Worm (Caenorhabditis elegans) whole organism, L3 larva: ENCODE measurements around the gene dpf-4.

Source experiments
- ZK546.5 ChIP-seq: sonication (generic microtip); optimal IDR thresholded peaks from 2 replicates; lab custom pipeline; 2017; ENCODE audit warnings: missing biosample characterization, missing genetic modification characterization
- aly-2 ChIP-seq: fragments of 150-350 bp; optimal IDR thresholded peaks from 2 replicates; lab custom pipeline; 2014; ENCODE audit warnings: missing biosample characterization, missing genetic modification characterization
- ama-1 ChIP-seq: fragments of 150-350 bp; optimal IDR thresholded peaks from 2 replicates; lab custom pipeline; 2018
- ceh-16 ChIP-seq: sonication (generic microtip); optimal IDR thresholded peaks from 2 replicates; lab custom pipeline; 2017; ENCODE audit warnings: missing biosample characterization, missing genetic modification characterization
- ceh-28 ChIP-seq: fragments of 150-350 bp; optimal IDR thresholded peaks from 2 replicates; lab custom pipeline; 2014; ENCODE audit warnings: missing biosample characterization, missing genetic modification reagents, missing genetic modification characterization
- ceh-82 ChIP-seq: fragments of 150-350 bp; optimal IDR thresholded peaks from 2 replicates; lab custom pipeline; 2014; ENCODE audit warnings: missing biosample characterization, missing genetic modification characterization
- ceh-9 ChIP-seq: sonication (generic microtip); optimal IDR thresholded peaks from 2 replicates; lab custom pipeline; 2018; ENCODE audit warnings: missing biosample characterization, missing genetic modification characterization
- daf-12 ChIP-seq: fragments of 150-350 bp; optimal IDR thresholded peaks from 2 replicates; lab custom pipeline; 2014; ENCODE audit warnings: missing biosample characterization, missing genetic modification reagents, missing genetic modification characterization
- egl-27 ChIP-seq: sonication (generic microtip); optimal IDR thresholded peaks from 4 replicates; lab custom pipeline; 2017; ENCODE audit warnings: missing biosample characterization, missing genetic modification reagents, missing genetic modification characterization
- egl-5 ChIP-seq: fragments of 150-350 bp; optimal IDR thresholded peaks from 2 replicates; lab custom pipeline; 2017; ENCODE audit warnings: missing biosample characterization, missing genetic modification reagents, missing genetic modification characterization, inconsistent platforms
- elt-2 ChIP-seq: sonication (generic microtip); optimal IDR thresholded peaks from 2 replicates; lab custom pipeline; 2016; ENCODE audit warnings: missing genetic modification reagents, mild to moderate bottlenecking, missing genetic modification characterization, missing compliant biosample characterization
- elt-3 ChIP-seq, 3 experiments: fragments of 150-350 bp in 1 of 3; sonication (generic microtip) in 2 of 3; optimal IDR thresholded peaks; 2 replicates in 2 of 3; 4 replicates in 1 of 3; lab custom pipeline; 2014 to 2017; ENCODE audit warnings: missing biosample characterization in 3 of 3, missing genetic modification characterization in 3 of 3
- eor-1 ChIP-seq, 2 experiments: fragments of 150-350 bp; optimal IDR thresholded peaks; 2 replicates each; lab custom pipeline; 2014 to 2018; ENCODE audit warnings: missing biosample characterization in 2 of 2, missing genetic modification characterization in 2 of 2
- fkh-10 ChIP-seq: sonication (generic microtip); optimal IDR thresholded peaks from 2 replicates; lab custom pipeline; 2017; ENCODE audit warnings: missing biosample characterization, missing genetic modification reagents, missing genetic modification characterization
- fkh-2 ChIP-seq: fragments of 150-350 bp; optimal IDR thresholded peaks from 2 replicates; lab custom pipeline; 2014; ENCODE audit warnings: missing biosample characterization, missing genetic modification reagents, missing genetic modification characterization
- fos-1 ChIP-seq: fragments of 150-350 bp; optimal IDR thresholded peaks from 2 replicates; lab custom pipeline; 2014; ENCODE audit warnings: missing biosample characterization, missing genetic modification characterization
- hmg-11 ChIP-seq: sonication (generic microtip); optimal IDR thresholded peaks from 2 replicates; lab custom pipeline; 2016; ENCODE audit warnings: missing genetic modification characterization, missing compliant biosample characterization
- lin-15B ChIP-seq: fragments of 150-350 bp; optimal IDR thresholded peaks from 2 replicates; lab custom pipeline; 2014; ENCODE audit warnings: missing biosample characterization, missing genetic modification characterization
- lin-39 ChIP-seq: fragments of 150-350 bp; optimal IDR thresholded peaks from 2 replicates; lab custom pipeline; 2018; ENCODE audit warnings: missing biosample characterization, missing genetic modification reagents, missing genetic modification characterization
- lsy-12 ChIP-seq: sonication (generic microtip); optimal IDR thresholded peaks from 2 replicates; lab custom pipeline; 2016; ENCODE audit warnings: mild to moderate bottlenecking, missing genetic modification characterization, missing compliant biosample characterization
- mml-1 ChIP-seq: fragments of 150-350 bp; sonication (generic microtip); optimal IDR thresholded peaks from 3 replicates; lab custom pipeline; 2014; ENCODE audit warnings: missing biosample characterization, missing genetic modification characterization
- nfya-1 ChIP-seq: sonication (generic microtip); optimal IDR thresholded peaks from 2 replicates; lab custom pipeline; 2017; ENCODE audit warnings: missing genetic modification characterization, mild to moderate bottlenecking, missing compliant biosample characterization, antibody characterized with exemption, moderate library complexity; ENCODE audit not compliant: insufficient read depth
- nhr-11 ChIP-seq: fragments of 150-350 bp; optimal IDR thresholded peaks from 2 replicates; lab custom pipeline; 2014; ENCODE audit warnings: missing biosample characterization, missing genetic modification characterization
- nhr-12 ChIP-seq: fragments of 150-350 bp; optimal IDR thresholded peaks from 2 replicates; lab custom pipeline; 2014; ENCODE audit warnings: missing biosample characterization, missing genetic modification characterization
- nhr-23 ChIP-seq: fragments of 150-350 bp; optimal IDR thresholded peaks from 2 replicates; lab custom pipeline; 2014; ENCODE audit warnings: missing biosample characterization, missing genetic modification reagents, missing genetic modification characterization
- nhr-237 ChIP-seq: fragments of 150-350 bp; optimal IDR thresholded peaks from 2 replicates; lab custom pipeline; 2014; ENCODE audit warnings: missing biosample characterization, missing genetic modification characterization
- nhr-25 ChIP-seq: sonication (generic microtip); optimal IDR thresholded peaks from 2 replicates; lab custom pipeline; 2017; ENCODE audit warnings: missing biosample characterization, missing genetic modification characterization
- nhr-28 ChIP-seq: fragments of 150-350 bp; optimal IDR thresholded peaks from 2 replicates; lab custom pipeline; 2014; ENCODE audit warnings: missing biosample characterization, missing genetic modification characterization
- nhr-43 ChIP-seq: sonication (generic microtip); optimal IDR thresholded peaks from 2 replicates; lab custom pipeline; 2016; ENCODE audit warnings: mild to moderate bottlenecking, missing genetic modification characterization, missing compliant biosample characterization; ENCODE audit not compliant: poor library complexity, severe bottlenecking
- nhr-67 ChIP-seq: fragments of 150-350 bp; optimal IDR thresholded peaks from 2 replicates; lab custom pipeline; 2014; ENCODE audit warnings: missing biosample characterization, missing genetic modification characterization
- nhr-77 ChIP-seq: fragments of 150-350 bp; optimal IDR thresholded peaks from 2 replicates; lab custom pipeline; 2014; ENCODE audit warnings: missing biosample characterization, missing genetic modification characterization
- pha-4 ChIP-seq: fragments of 150-350 bp; optimal IDR thresholded peaks from 2 replicates; lab custom pipeline; 2014; ENCODE audit warnings: missing biosample characterization, missing genetic modification reagents, missing genetic modification characterization
- pqm-1 ChIP-seq: fragments of 150-350 bp; optimal IDR thresholded peaks from 2 replicates; lab custom pipeline; 2017; ENCODE audit warnings: missing biosample characterization, missing genetic modification characterization, inconsistent platforms
- skn-1 ChIP-seq: fragments of 150-350 bp; optimal IDR thresholded peaks from 2 replicates; lab custom pipeline; 2014; ENCODE audit warnings: missing biosample characterization, missing genetic modification characterization
- unc-39 ChIP-seq: sonication (generic microtip); optimal IDR thresholded peaks from 4 replicates; lab custom pipeline; 2017; ENCODE audit warnings: missing biosample characterization, missing genetic modification characterization
- zag-1 ChIP-seq: fragments of 150-350 bp; optimal IDR thresholded peaks from 2 replicates; lab custom pipeline; 2014; ENCODE audit warnings: missing biosample characterization, missing genetic modification characterization
- ztf-11 ChIP-seq: fragments of 150-350 bp; optimal IDR thresholded peaks from 2 replicates; lab custom pipeline; 2014; ENCODE audit warnings: missing biosample characterization, missing genetic modification characterization

dpf-4 gene

ce11 chrIII:5897468-5897867 lies 38.4 kb downstream of the dpf-4 start:
- TF ChIP-seq nhr-12: no peak
- TF ChIP-seq nfya-1 (tag; lab: Kevin White, UChicago): peak; percentile 1

ce11 chrIII:5898631-5899030 lies 39.5 kb downstream of the dpf-4 start:
- TF ChIP-seq fkh-2 (tag; lab: Kevin White, UChicago) (no peak), nhr-11 (tag; lab: Kevin White, UChicago) (no peak), lin-39 (tag; lab: Kevin White, UChicago) (no peak), egl-27 (tag; lab: Kevin White, UChicago) (no peak), lin-15B (tag; lab: Kevin White, UChicago) (no peak), nhr-28 (tag; lab: Kevin White, UChicago) (no peak), zag-1 (tag; lab: Kevin White, UChicago) (no peak), ceh-16 (tag; lab: Kevin White, UChicago) (no peak), nhr-25 (tag; lab: Kevin White, UChicago) (no peak), mml-1 (no peak), eor-1 (tag; optimal IDR thresholded peaks at IDR 0.05; lab: Kevin White, UChicago) (no peak), ZK546.5 (no peak)

DNA sequence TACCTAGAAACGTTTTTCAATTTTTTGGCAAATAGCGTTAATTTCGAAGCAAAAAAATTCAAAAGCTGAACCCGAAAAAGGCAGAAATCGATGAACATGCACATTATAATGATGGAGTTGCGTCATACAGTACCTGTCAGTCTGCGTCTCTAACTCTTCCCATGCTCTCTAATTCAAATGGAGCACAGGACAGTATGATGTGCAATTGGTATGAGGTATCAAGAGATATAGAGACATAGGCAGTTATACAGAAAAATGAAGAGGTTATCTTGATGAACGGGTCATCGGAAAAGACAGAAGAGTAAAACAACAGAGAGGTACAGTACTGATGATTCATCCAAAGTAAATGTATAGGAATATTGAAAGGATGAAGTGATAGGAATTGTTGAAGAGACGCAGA lies 41.6 kb downstream of the dpf-4 start:
- TF ChIP-seq elt-3 (tag; optimal IDR thresholded peaks at IDR 0.05; lab: Kevin White, UChicago) (no peak), hmg-11 (tag; lab: Kevin White, UChicago) (peak; percentile 4), daf-12 (tag; lab: Kevin White, UChicago) (no peak), egl-5 (tag; lab: Kevin White, UChicago) (no peak), aly-2 (tag; lab: Kevin White, UChicago) (no peak), elt-2 (tag; lab: Kevin White, UChicago) (peak; percentile 26), pha-4 (tag; lab: Kevin White, UChicago) (peak; percentile 50), pqm-1 (peak; percentile 23)

DNA sequence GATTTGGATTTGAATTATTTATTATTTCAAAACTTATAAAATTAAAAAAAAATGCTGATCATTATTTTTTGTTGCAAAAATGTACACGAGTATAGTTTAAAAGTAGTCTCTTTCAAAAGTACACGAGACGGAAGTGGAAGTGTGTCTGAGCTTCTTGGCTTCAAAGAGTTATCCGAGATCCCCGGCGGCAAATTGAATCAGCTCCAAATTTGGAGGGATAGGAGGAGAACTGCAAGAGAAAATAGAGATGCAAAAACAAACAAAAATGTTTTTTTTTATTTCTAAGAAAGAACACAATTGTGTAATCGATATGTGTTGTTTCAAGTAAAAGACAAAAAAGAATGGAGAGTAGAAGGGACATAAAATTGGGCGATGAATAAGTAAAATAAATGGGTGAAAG lies 43.5 kb downstream of the dpf-4 start:
- no peak for TF ChIP-seq elt-2 (tag; lab: Kevin White, UChicago)
- no peak for TF ChIP-seq skn-1 (tag; lab: Kevin White, UChicago)
- no peak for TF ChIP-seq ceh-16 (tag; lab: Kevin White, UChicago)
- no peak for TF ChIP-seq nhr-237
- TF ChIP-seq zag-1 (tag; lab: Kevin White, UChicago): no peak
- no peak for TF ChIP-seq fos-1 (tag; lab: Kevin White, UChicago)
- TF ChIP-seq nhr-77: no peak
- TF ChIP-seq, all 47 proteins: peak for 0

DNA sequence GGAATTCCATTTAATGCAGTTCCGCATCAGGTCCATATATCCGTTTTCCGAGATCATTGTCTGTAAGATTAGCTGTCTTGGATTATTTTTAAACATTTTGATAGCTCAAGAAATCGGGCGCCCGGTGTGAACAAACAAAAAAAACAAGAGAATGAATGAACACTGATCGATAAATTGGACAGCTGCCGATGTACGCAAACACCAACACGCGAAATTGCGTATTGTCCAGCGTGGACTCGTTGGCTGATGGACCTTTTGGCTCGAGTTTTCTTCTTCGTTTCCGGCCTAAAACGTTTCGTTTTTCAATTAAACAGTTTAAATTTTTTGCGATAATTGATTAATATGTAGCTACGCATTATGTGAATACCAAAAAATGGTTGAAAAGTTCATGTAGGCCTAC lies 47.0 kb downstream of the dpf-4 start, which contains the start of gene dpff-1:
Gene dpff-1, minus strand, starts transcription at position 288 of the 400 bp plus-strand sequence.
- TF ChIP-seq nhr-77: no peak
- TF ChIP-seq egl-5 (tag; lab: Kevin White, UChicago): no peak
- TF ChIP-seq aly-2 (tag; lab: Kevin White, UChicago): no peak
- no peak for TF ChIP-seq ceh-9 (tag; lab: Kevin White, UChicago)
- no peak for TF ChIP-seq ZK546.5
- TF ChIP-seq nhr-25 (tag; lab: Kevin White, UChicago): no peak
- TF ChIP-seq ztf-11 (tag; lab: Kevin White, UChicago): no peak
- no peak for TF ChIP-seq egl-27 (tag; lab: Kevin White, UChicago)
- TF ChIP-seq nhr-23: peak; percentile 10
- TF ChIP-seq nhr-67 (tag; lab: Kevin White, UChicago): no peak
- no peak for TF ChIP-seq eor-1 (tag; optimal IDR thresholded peaks at IDR 0.05; lab: Kevin White, UChicago)
- TF ChIP-seq pha-4 (tag; lab: Kevin White, UChicago): peak; percentile 13
- TF ChIP-seq elt-2 (tag; lab: Kevin White, UChicago): no peak
- TF ChIP-seq hmg-11 (tag; lab: Kevin White, UChicago): peak; percentile 61
- no peak for TF ChIP-seq mml-1
- peak; percentile 54 for TF ChIP-seq ceh-28 (tag; lab: Kevin White, UChicago)
- no peak for TF ChIP-seq zag-1 (tag; lab: Kevin White, UChicago)
- no peak for TF ChIP-seq unc-39 (tag; lab: Kevin White, UChicago)
- no peak for TF ChIP-seq fkh-10 (GFP tag; lab: Kevin White, UChicago)
- no peak for TF ChIP-seq nhr-12
- TF ChIP-seq lsy-12: no peak
- no peak for TF ChIP-seq ceh-82
- TF ChIP-seq fos-1 (tag; lab: Kevin White, UChicago): no peak
- TF ChIP-seq fkh-2 (tag; lab: Kevin White, UChicago): no peak
- peak; percentile 52 for TF ChIP-seq nfya-1 (tag; lab: Kevin White, UChicago)
- no peak for TF ChIP-seq ama-1 (lab: Kevin White, UChicago)
- no peak for TF ChIP-seq lin-15B (tag; lab: Kevin White, UChicago)
- no peak for TF ChIP-seq nhr-43 (tag; lab: Kevin White, UChicago)
